Fruit fly (Drosophila melanogaster) whole organism, wandering third instar larva: ENCODE measurements around the gene Mhc.

Experiments used
- Abd-B ChIP-seq: fragments of >200 bp; optimal IDR thresholded peaks from 2 replicates; lab custom pipeline; 2017; ENCODE audit warnings: missing biosample characterization, missing genetic modification characterization
- CG32264 ChIP-seq: fragments of 200-800 bp; sonication (Bioruptor generic); optimal IDR thresholded peaks from 2 replicates; lab custom pipeline; 2016; ENCODE audit warnings: missing biosample characterization, missing genetic modification characterization
- CG9705 ChIP-seq: fragments of 200-800 bp; sonication (Bioruptor generic); optimal IDR thresholded peaks from 2 replicates; lab custom pipeline; 2018; ENCODE audit warnings: missing biosample characterization, mild to moderate bottlenecking, missing genetic modification characterization
- CrebA ChIP-seq: fragments of 200-800 bp; sonication (Bioruptor generic); optimal IDR thresholded peaks from 2 replicates; lab custom pipeline; 2016; ENCODE audit warnings: missing biosample characterization, mild to moderate bottlenecking, missing genetic modification characterization, borderline replicate concordance
- Dif ChIP-seq: fragments of 200-275, 200-300 bp; sonication (Bioruptor generic); optimal IDR thresholded peaks from 2 replicates; lab custom pipeline; 2018; ENCODE audit warnings: missing biosample characterization, missing genetic modification characterization; ENCODE audit not compliant: partially characterized antibody
- GATAd ChIP-seq: sonication (Bioruptor generic); optimal IDR thresholded peaks from 2 replicates; lab custom pipeline; 2016; ENCODE audit warnings: missing biosample characterization, missing genetic modification characterization
- HLH106 ChIP-seq: fragments of 200-800 bp; optimal IDR thresholded peaks from 3 replicates; lab custom pipeline; 2019; ENCODE audit warnings: missing biosample characterization, mild to moderate bottlenecking, missing genetic modification characterization, moderate library complexity
- Hnf4 ChIP-seq: fragments of 200-800 bp; sonication (Bioruptor generic); optimal IDR thresholded peaks from 2 replicates; lab custom pipeline; 2016; ENCODE audit warnings: missing biosample characterization, mild to moderate bottlenecking, missing genetic modification characterization
- Hr78 ChIP-seq: fragments of >200 bp; optimal IDR thresholded peaks from 2 replicates; lab custom pipeline; 2017; ENCODE audit warnings: missing biosample characterization, missing genetic modification characterization
- Hr83 ChIP-seq: fragments of 200-300 bp; sonication (Bioruptor generic); optimal IDR thresholded peaks from 2 replicates; lab custom pipeline; 2016; ENCODE audit warnings: missing biosample characterization, mild to moderate bottlenecking, missing genetic modification characterization, moderate library complexity; ENCODE audit not compliant: poor library complexity, severe bottlenecking
- Mio ChIP-seq: sonication (Bioruptor generic); optimal IDR thresholded peaks from 2 replicates; lab custom pipeline; 2016; ENCODE audit warnings: missing biosample characterization, missing genetic modification characterization
- Myc ChIP-seq: fragments of >200 bp; optimal IDR thresholded peaks from 2 replicates; lab custom pipeline; 2017
- OdsH ChIP-seq: fragments of 200-800 bp; sonication (Bioruptor generic); optimal IDR thresholded peaks from 2 replicates; lab custom pipeline; 2016; ENCODE audit warnings: missing biosample characterization, mild to moderate bottlenecking, missing genetic modification characterization
- Rel ChIP-seq, 2 experiments: fragments of 200-800 bp; sonication (Bioruptor generic) in 1 of 2; optimal IDR thresholded peaks; 2 replicates in 1 of 2; 3 replicates in 1 of 2; lab custom pipeline; 2016 to 2019; ENCODE audit warnings: mild to moderate bottlenecking in 2 of 2, missing biosample characterization in 2 of 2, missing genetic modification characterization in 2 of 2, moderate library complexity in 1 of 2
- Sp1 ChIP-seq: fragments of 200-800 bp; sonication (Bioruptor generic); optimal IDR thresholded peaks from 3 replicates; lab custom pipeline; 2019; ENCODE audit warnings: missing biosample characterization, mild to moderate bottlenecking, missing genetic modification characterization, moderate library complexity
- Vsx2 ChIP-seq: fragments of 200-300, 225-300 bp; sonication (Bioruptor generic); optimal IDR thresholded peaks from 2 replicates; lab custom pipeline; 2018; ENCODE audit warnings: missing biosample characterization, missing genetic modification characterization; ENCODE audit not compliant: partially characterized antibody
- br ChIP-seq: fragments of 200-800 bp; sonication (Bioruptor generic); optimal IDR thresholded peaks from 2 replicates; lab custom pipeline; 2016; ENCODE audit warnings: missing biosample characterization, missing genetic modification characterization
- brk ChIP-seq: fragments of 200-800 bp; sonication (Bioruptor generic); optimal IDR thresholded peaks from 2 replicates; lab custom pipeline; 2016; ENCODE audit warnings: missing biosample characterization, mild to moderate bottlenecking, missing genetic modification characterization
- dl ChIP-seq, 2 experiments: fragments of 175-275, 200-275 bp in 1 of 2; fragments of 200-275 bp in 1 of 2; sonication (Bioruptor generic); optimal IDR thresholded peaks; lab custom pipeline; 2018; ENCODE audit warnings: mild to moderate bottlenecking in 2 of 2, missing biosample characterization in 2 of 2, missing genetic modification characterization in 2 of 2, moderate library complexity in 2 of 2; ENCODE audit not compliant: partially characterized antibody in 2 of 2, insufficient read depth in 1 of 2
- dsf ChIP-seq: sonication (Bioruptor generic); optimal IDR thresholded peaks from 2 replicates; lab custom pipeline; 2016; ENCODE audit warnings: missing biosample characterization, missing genetic modification characterization, borderline replicate concordance
- ey ChIP-seq: fragments of 200-800 bp; sonication (Bioruptor generic); optimal IDR thresholded peaks from 2 replicates; lab custom pipeline; 2016; ENCODE audit warnings: missing biosample characterization, missing genetic modification characterization
- fru ChIP-seq: fragments of 200-800 bp; sonication (Bioruptor generic); optimal IDR thresholded peaks from 3 replicates; lab custom pipeline; 2016; ENCODE audit warnings: missing biosample characterization, mild to moderate bottlenecking, missing genetic modification characterization
- h ChIP-seq: fragments of 200-800 bp; sonication (Bioruptor generic); optimal IDR thresholded peaks from 3 replicates; lab custom pipeline; 2016; ENCODE audit warnings: missing biosample characterization, mild to moderate bottlenecking, missing genetic modification characterization
- jim ChIP-seq: fragments of 175-275, 200-325 bp; sonication (Bioruptor generic); optimal IDR thresholded peaks from 2 replicates; lab custom pipeline; 2016; ENCODE audit warnings: missing biosample characterization, mild to moderate bottlenecking, missing genetic modification characterization
- pan ChIP-seq: fragments of >200 bp; optimal IDR thresholded peaks from 2 replicates; lab custom pipeline; 2017
- psq ChIP-seq: fragments of 200-800 bp; sonication (Bioruptor generic); optimal IDR thresholded peaks from 3 replicates; lab custom pipeline; 2017; ENCODE audit warnings: missing biosample characterization, mild to moderate bottlenecking, missing genetic modification characterization, moderate library complexity
- rgr ChIP-seq: fragments of 200-800 bp; sonication (Bioruptor generic); optimal IDR thresholded peaks from 3 replicates; lab custom pipeline; 2016; ENCODE audit warnings: missing biosample characterization, mild to moderate bottlenecking, missing genetic modification characterization
- sage ChIP-seq: fragments of 200-800 bp; sonication (Bioruptor generic); optimal IDR thresholded peaks from 2 replicates; lab custom pipeline; 2016; ENCODE audit warnings: missing biosample characterization, mild to moderate bottlenecking, missing genetic modification characterization
- sv ChIP-seq: fragments of 200-800 bp; sonication (Bioruptor generic); optimal IDR thresholded peaks from 3 replicates; lab custom pipeline; 2016; ENCODE audit warnings: missing biosample characterization, missing genetic modification characterization
- tai ChIP-seq: sonication (Bioruptor generic); optimal IDR thresholded peaks from 2 replicates; lab custom pipeline; 2016; ENCODE audit warnings: missing biosample characterization, missing genetic modification characterization
- usp ChIP-seq: fragments of >200 bp; optimal IDR thresholded peaks from 2 replicates; lab custom pipeline; 2017; ENCODE audit warnings: missing biosample characterization, missing genetic modification characterization
- woc ChIP-seq: sonication (Bioruptor generic); optimal IDR thresholded peaks from 2 replicates; lab custom pipeline; 2016; ENCODE audit warnings: missing biosample characterization, mild to moderate bottlenecking, missing genetic modification characterization

Mhc gene

dm6 chr2L:16796104-16796645 is 29.8 kb downstream of the Mhc start, which contains the start of gene Ugt37E1:
Gene Ugt37E1, plus strand, starts transcription at chr2L:16796595.
- TF ChIP-seq CG32264 = no peak
- TF ChIP-seq Mio (GFP tag; lab: Kevin White, UChicago) = no peak
- no peak for TF ChIP-seq Hnf4 (GFP tag; lab: Kevin White, UChicago)
- no peak for TF ChIP-seq tai (GFP tag; lab: Kevin White, UChicago)
- TF ChIP-seq ey (GFP tag; lab: Kevin White, UChicago) = no peak
- no peak for TF ChIP-seq Sp1 (GFP tag; lab: Kevin White, UChicago)
- no peak for TF ChIP-seq Abd-B
- no peak for TF ChIP-seq pan (lab: Kevin White, UChicago)
- no peak for TF ChIP-seq sv (GFP tag; lab: Kevin White, UChicago)
- no peak for TF ChIP-seq sage
- no peak for TF ChIP-seq Hr83 (GFP tag; lab: Kevin White, UChicago)
- TF ChIP-seq dl (GFP tag; optimal IDR thresholded peaks at IDR 0.05; lab: Kevin White, UChicago; ENCODE audit: insufficient read depth in 1 of 2, partially characterized antibody in 2 of 2) = no peak
- no peak for TF ChIP-seq CrebA

- TF ChIP-seq Rel (GFP tag; optimal IDR thresholded peaks at IDR 0.05; lab: Kevin White, UChicago) (no peak), Rel (tag; optimal IDR thresholded peaks at IDR 0.05; lab: Kevin White, UChicago) (no peak), Hr78 (GFP tag; lab: Kevin White, UChicago) (no peak), CG32264 (no peak), fru (GFP tag; lab: Kevin White, UChicago) (no peak), Myc (lab: Kevin White, UChicago) (no peak), woc (GFP tag; lab: Kevin White, UChicago) (no peak), br (GFP tag; lab: Kevin White, UChicago) (no peak), OdsH (no peak), tai (GFP tag; lab: Kevin White, UChicago) (no peak), Sp1 (GFP tag; lab: Kevin White, UChicago) (no peak), brk (GFP tag; lab: Kevin White, UChicago) (no peak)
These were observed 32.3 kb downstream of the Mhc start, which contains the start of gene Ugt37D1 for dm6 chr2L:16798705-16799104. Gene Ugt37D1, plus strand, starts transcription at chr2L:16799025.

dm6 chr2L:16799496-16799895 is 33.1 kb downstream of the Mhc start:
- TF ChIP-seq br (GFP tag; lab: Kevin White, UChicago) (no peak), Dif (GFP tag; lab: Kevin White, UChicago) (no peak), dsf (no peak), HLH106 (tag; lab: Kevin White, UChicago) (no peak), h (GFP tag; lab: Kevin White, UChicago) (no peak), Sp1 (GFP tag; lab: Kevin White, UChicago) (no peak), CG9705 (GFP tag; lab: Kevin White, UChicago) (no peak), Hnf4 (GFP tag; lab: Kevin White, UChicago) (no peak), Vsx2 (no peak), fru (GFP tag; lab: Kevin White, UChicago) (no peak), rgr (no peak), pan (lab: Kevin White, UChicago) (no peak), CG32264 (no peak), Hr78 (GFP tag; lab: Kevin White, UChicago) (no peak), tai (GFP tag; lab: Kevin White, UChicago) (no peak), usp (GFP tag; lab: Kevin White, UChicago) (no peak)

dm6 chr2L:16801578-16802152 is 35.3 kb downstream of the Mhc start:
- peak; percentile 62 for TF ChIP-seq Myc (lab: Kevin White, UChicago)
- no peak for TF ChIP-seq Vsx2

- TF ChIP-seq Dif (GFP tag; lab: Kevin White, UChicago) (no peak), jim (GFP tag; lab: Kevin White, UChicago) (no peak), Hr78 (GFP tag; lab: Kevin White, UChicago) (no peak), Myc (lab: Kevin White, UChicago) (no peak), HLH106 (tag; lab: Kevin White, UChicago) (no peak), GATAd (no peak), psq (GFP tag; lab: Kevin White, UChicago) (no peak), Hnf4 (GFP tag; lab: Kevin White, UChicago) (no peak), Sp1 (GFP tag; lab: Kevin White, UChicago) (no peak), fru (GFP tag; lab: Kevin White, UChicago) (no peak), woc (GFP tag; lab: Kevin White, UChicago) (no peak), pan (lab: Kevin White, UChicago) (no peak)
- TF ChIP-seq, all 38 proteins: peak for 0
These were observed 37.3 kb downstream of the Mhc start for dm6 chr2L:16803638-16804037.
